Worm (Caenorhabditis elegans) whole organism, L1 larva: ENCODE data around the gene Y6D1A.1.

ENCODE experiments used
- C04F5.9 ChIP-seq: sonication (generic microtip); optimal IDR thresholded peaks from 2 replicates; lab custom pipeline; 2016; ENCODE audit warnings: missing genetic modification characterization, missing compliant biosample characterization
- C16A3.4 ChIP-seq: fragments of 150-350 bp; optimal IDR thresholded peaks from 2 replicates; lab custom pipeline; 2014; ENCODE audit warnings: missing biosample characterization, missing genetic modification characterization
- C34B4.2 ChIP-seq: sonication (generic microtip); optimal IDR thresholded peaks from 2 replicates; lab custom pipeline; 2017; ENCODE audit warnings: mild to moderate bottlenecking, missing genetic modification characterization, missing compliant biosample characterization
- F16B12.6 ChIP-seq: fragments of 150-350 bp; optimal IDR thresholded peaks from 2 replicates; lab custom pipeline; 2014; ENCODE audit warnings: missing biosample characterization, missing genetic modification characterization
- Y116A8C.19 ChIP-seq: sonication (generic microtip); optimal IDR thresholded peaks from 2 replicates; lab custom pipeline; 2016; ENCODE audit warnings: missing compliant biosample characterization, missing genetic modification characterization, borderline replicate concordance
- ama-1 ChIP-seq: fragments of 150-350 bp; optimal IDR thresholded peaks from 2 replicates; lab custom pipeline; 2014
- dpl-1 ChIP-seq, 3 experiments: fragments of 150-350 bp in 2 of 3; sonication (generic microtip) in 1 of 3; optimal IDR thresholded peaks; 2 replicates each; lab custom pipeline; 2014 to 2017; ENCODE audit warnings: missing biosample characterization in 3 of 3, missing genetic modification characterization in 3 of 3, missing genetic modification reagents in 3 of 3
- egl-13 ChIP-seq: sonication (generic microtip); optimal IDR thresholded peaks from 2 replicates; lab custom pipeline; 2016; ENCODE audit warnings: missing genotype, missing genetic modification reagents, missing genetic modification characterization, missing compliant biosample characterization
- egl-27 ChIP-seq, 2 experiments: fragments of 150-350 bp in 1 of 2; sonication (generic microtip); optimal IDR thresholded peaks; 3 replicates each; lab custom pipeline; 2017 to 2018; ENCODE audit warnings: missing biosample characterization in 2 of 2, missing genetic modification characterization in 2 of 2, missing genetic modification reagents in 2 of 2
- fkh-10 ChIP-seq: sonication (generic microtip); optimal IDR thresholded peaks from 2 replicates; lab custom pipeline; 2017; ENCODE audit warnings: missing biosample characterization, missing genetic modification reagents, missing genetic modification characterization
- fkh-4 ChIP-seq: sonication (generic microtip); optimal IDR thresholded peaks from 2 replicates; lab custom pipeline; 2016; ENCODE audit warnings: missing compliant biosample characterization, missing genetic modification characterization, borderline replicate concordance
- fkh-8 ChIP-seq: sonication (generic microtip); optimal IDR thresholded peaks from 2 replicates; lab custom pipeline; 2016; ENCODE audit warnings: mild to moderate bottlenecking, missing genetic modification characterization, missing compliant biosample characterization
- grh-1 ChIP-seq: fragments of 200-800 bp; sonication (Bioruptor generic); IDR thresholded peaks from 2 replicates; pipeline ENCODE4 v1.3.6; 2022; ENCODE audit warnings: missing genetic modification reagents, missing genetic modification characterization, missing compliant biosample characterization
- hlh-4 ChIP-seq: sonication (generic microtip); optimal IDR thresholded peaks from 2 replicates; lab custom pipeline; 2016; ENCODE audit warnings: mild to moderate bottlenecking, missing genetic modification characterization, missing compliant biosample characterization
- hpl-2 ChIP-seq: fragments of 150-350 bp; optimal IDR thresholded peaks from 2 replicates; lab custom pipeline; 2014; ENCODE audit warnings: missing biosample characterization, missing genetic modification reagents, missing genetic modification characterization
- isw-1 ChIP-seq: fragments of 200-800 bp; sonication (Bioruptor generic); IDR thresholded peaks from 2 replicates; pipeline ENCODE4 v1.3.6; 2022; ENCODE audit warnings: missing genetic modification characterization, missing compliant biosample characterization
- lin-14 ChIP-seq: fragments of 200-800 bp; sonication (Bioruptor generic); optimal IDR thresholded peaks from 2 replicates; lab custom pipeline; 2018; ENCODE audit warnings: mild to moderate bottlenecking, missing genetic modification characterization, moderate library complexity, missing compliant biosample characterization
- lin-35 ChIP-seq, 2 experiments: fragments of 150-350 bp; optimal IDR thresholded peaks; 2 replicates each; lab custom pipeline; 2014; ENCODE audit warnings: missing biosample characterization in 2 of 2, missing genetic modification characterization in 2 of 2, missing genetic modification reagents in 2 of 2
- mef-2 ChIP-seq: fragments of 150-350 bp; optimal IDR thresholded peaks from 2 replicates; lab custom pipeline; 2014; ENCODE audit warnings: missing biosample characterization, missing genetic modification characterization
- mep-1 ChIP-seq: fragments of 150-350 bp; optimal IDR thresholded peaks from 2 replicates; lab custom pipeline; 2014; ENCODE audit warnings: missing biosample characterization, missing genetic modification characterization
- nhr-11 ChIP-seq: fragments of 150-350 bp; optimal IDR thresholded peaks from 2 replicates; lab custom pipeline; 2014; ENCODE audit warnings: missing biosample characterization, missing genetic modification characterization
- nhr-19 ChIP-seq: fragments of 200-800 bp; sonication (Bioruptor generic); conservative IDR thresholded peaks from 2 replicates; pipeline ENCODE4 v1.3.6; 2022; ENCODE audit warnings: missing genetic modification characterization, missing compliant biosample characterization
- nhr-20 ChIP-seq: sonication (generic microtip); optimal IDR thresholded peaks from 2 replicates; lab custom pipeline; 2016; ENCODE audit warnings: mild to moderate bottlenecking, missing genetic modification characterization, missing compliant biosample characterization
- nhr-28 ChIP-seq: fragments of 150-350 bp; optimal IDR thresholded peaks from 2 replicates; lab custom pipeline; 2014; ENCODE audit warnings: missing biosample characterization, missing genetic modification characterization
- nhr-71 ChIP-seq: sonication (generic microtip); optimal IDR thresholded peaks from 2 replicates; lab custom pipeline; 2016; ENCODE audit warnings: mild to moderate bottlenecking, missing genetic modification characterization, moderate library complexity, missing compliant biosample characterization
- nhr-90 ChIP-seq: sonication (generic microtip); optimal IDR thresholded peaks from 2 replicates; lab custom pipeline; 2016; ENCODE audit warnings: mild to moderate bottlenecking, missing genetic modification characterization, missing compliant biosample characterization; ENCODE audit not compliant: poor library complexity
- pax-3 ChIP-seq: fragments of 200-800 bp; sonication (Bioruptor generic); optimal IDR thresholded peaks from 2 replicates; lab custom pipeline; 2018; ENCODE audit warnings: mild to moderate bottlenecking, missing genetic modification characterization, moderate library complexity, missing compliant biosample characterization
- rnt-1 ChIP-seq: sonication (generic microtip); optimal IDR thresholded peaks from 2 replicates; lab custom pipeline; 2016; ENCODE audit warnings: mild to moderate bottlenecking, missing genetic modification characterization, moderate library complexity, missing compliant biosample characterization
- skn-1 ChIP-seq: fragments of 150-350 bp; optimal IDR thresholded peaks from 2 replicates; lab custom pipeline; 2014; ENCODE audit warnings: missing biosample characterization, missing genetic modification characterization
- snpc-4 ChIP-seq: fragments of 150-350 bp; optimal IDR thresholded peaks from 2 replicates; lab custom pipeline; 2014; ENCODE audit warnings: missing biosample characterization, missing genetic modification characterization
- sptf-1 ChIP-seq: fragments of 150-350 bp; optimal IDR thresholded peaks from 2 replicates; lab custom pipeline; 2014; ENCODE audit warnings: missing biosample characterization, missing genetic modification characterization
- sup-37 ChIP-seq: fragments of 200-800 bp; sonication (Bioruptor generic); optimal IDR thresholded peaks from 2 replicates; lab custom pipeline; 2018; ENCODE audit warnings: mild to moderate bottlenecking, missing genetic modification characterization, missing compliant biosample characterization
- tbx-2 ChIP-seq: sonication (generic microtip); optimal IDR thresholded peaks from 2 replicates; lab custom pipeline; 2016; ENCODE audit warnings: missing genetic modification characterization, missing compliant biosample characterization
- unc-30 ChIP-seq: sonication (generic microtip); optimal IDR thresholded peaks from 2 replicates; lab custom pipeline; 2017; ENCODE audit warnings: missing biosample characterization, missing genetic modification characterization
- unc-62 ChIP-seq: fragments of 150-350 bp; optimal IDR thresholded peaks from 2 replicates; lab custom pipeline; 2014; ENCODE audit warnings: missing biosample characterization, missing genetic modification reagents, missing genetic modification characterization
- unc-86 ChIP-seq: sonication (generic microtip); optimal IDR thresholded peaks from 2 replicates; lab custom pipeline; 2016; ENCODE audit warnings: missing genetic modification characterization, missing compliant biosample characterization
- ztf-11 ChIP-seq, 2 experiments: sonication (generic microtip); optimal IDR thresholded peaks; 2 replicates each; lab custom pipeline; 2016 to 2017; ENCODE audit warnings: missing genetic modification characterization in 2 of 2, missing biosample characterization in 1 of 2, missing compliant biosample characterization in 1 of 2
- ztf-4 ChIP-seq: fragments of 150-350 bp; optimal IDR thresholded peaks from 2 replicates; lab custom pipeline; 2014; ENCODE audit warnings: missing biosample characterization, missing genetic modification characterization

Gene Y6D1A.1

ce11 chrII:11813895-11814369 lies 9.5 kb downstream of the Y6D1A.1 start, which contains the start of gene F43G6.8 (continued):
- peak; percentile 56 for TF ChIP-seq rnt-1
- peak; percentile 46 to 64 for TF ChIP-seq lin-35 (GFP tag; optimal IDR thresholded peaks at IDR 0.05; lab: Kevin White, UChicago)
- peak; percentile 44 for TF ChIP-seq snpc-4 (tag; lab: Kevin White, UChicago)

- TF ChIP-seq dpl-1 (GFP tag; optimal IDR thresholded peaks at IDR 0.05; lab: Kevin White, UChicago): no peak
- TF ChIP-seq rnt-1: no peak
Observed at ce11 chrII:11811241-11811640, 12.2 kb downstream of the Y6D1A.1 start.

- TF ChIP-seq mef-2: no peak
- no peak for TF ChIP-seq F16B12.6 (tag; lab: Kevin White, UChicago)
- no peak for TF ChIP-seq ztf-4 (tag; lab: Kevin White, UChicago)
- TF ChIP-seq hpl-2 (GFP tag; lab: Kevin White, UChicago): no peak
- no peak for TF ChIP-seq unc-30 (tag; lab: Kevin White, UChicago)
- no peak for TF ChIP-seq isw-1 (GFP tag; lab: Robert Waterston, UW)
- no peak for TF ChIP-seq fkh-8
- TF ChIP-seq Y116A8C.19 (tag; lab: Kevin White, UChicago): no peak
Observed at ce11 chrII:11810436-11810835, 13.0 kb downstream of the Y6D1A.1 start, which contains the start of gene F43G6.7. Gene F43G6.7 (plus strand): TSS chrII:11810790.

- TF ChIP-seq lin-35 (GFP tag; optimal IDR thresholded peaks at IDR 0.05; lab: Kevin White, UChicago) (no peak), mef-2 (no peak), tbx-2 (tag; lab: Kevin White, UChicago) (no peak), C16A3.4 (tag; lab: Kevin White, UChicago) (no peak), nhr-28 (tag; lab: Kevin White, UChicago) (no peak), nhr-90 (tag; lab: Kevin White, UChicago) (no peak), sptf-1 (no peak), fkh-10 (GFP tag; lab: Kevin White, UChicago) (no peak), sup-37 (no peak), lin-14 (GFP tag; lab: Kevin White, UChicago) (no peak), fkh-4 (tag; lab: Kevin White, UChicago) (no peak), grh-1 (GFP tag; lab: Robert Waterston, UW) (no peak), F16B12.6 (tag; lab: Kevin White, UChicago) (no peak), unc-62 (GFP tag; lab: Kevin White, UChicago) (no peak), C34B4.2 (no peak), unc-86 (tag; lab: Kevin White, UChicago) (no peak), ztf-4 (tag; lab: Kevin White, UChicago) (no peak), pax-3 (no peak), mep-1 (no peak), ztf-11 (tag; optimal IDR thresholded peaks at IDR 0.05; lab: Kevin White, UChicago) (no peak)
- TF ChIP-seq, all 84 proteins: peak for 0
Observed at ce11 chrII:11808979-11809378, 14.4 kb downstream of the Y6D1A.1 start, which contains the start of gene F43G6.10. Gene F43G6.10 (plus strand): TSS chrII:11809349.

- no peak for TF ChIP-seq nhr-11 (tag; lab: Kevin White, UChicago)
Observed at ce11 chrII:11806256-11806655, 17.2 kb downstream of the Y6D1A.1 start, which contains the start of gene jmjd-1.1. Gene jmjd-1.1 (plus strand): TSS chrII:11806556.

- TF ChIP-seq nhr-20 (tag; lab: Kevin White, UChicago) (no peak), hlh-4 (tag; lab: Kevin White, UChicago) (no peak), egl-13 (tag; lab: Kevin White, UChicago) (no peak), unc-30 (tag; lab: Kevin White, UChicago) (no peak), C04F5.9 (tag; lab: Kevin White, UChicago) (no peak), fkh-4 (tag; lab: Kevin White, UChicago) (no peak), skn-1 (tag; lab: Kevin White, UChicago) (no peak), fkh-8 (no peak), lin-14 (GFP tag; lab: Kevin White, UChicago) (no peak), pax-3 (no peak), egl-27 (tag; optimal IDR thresholded peaks at IDR 0.05; lab: Kevin White, UChicago) (no peak), nhr-19 (GFP tag; lab: Robert Waterston, UW) (no peak), C16A3.4 (tag; lab: Kevin White, UChicago) (no peak), nhr-71 (tag; lab: Kevin White, UChicago) (no peak), fkh-10 (GFP tag; lab: Kevin White, UChicago) (no peak), F16B12.6 (tag; lab: Kevin White, UChicago) (no peak), sup-37 (no peak), sptf-1 (no peak), ama-1 (no peak)
Observed at ce11 chrII:11802451-11802850, 21.0 kb downstream of the Y6D1A.1 start, which contains the start of gene F43G6.17. Gene F43G6.17 (plus strand): TSS chrII:11802751.
